Fruit fly (Drosophila melanogaster) whole organism, embryonic: ENCODE measurements around the gene CG6094.
A peak's percentile ranks its signal among the peaks of the same experiment; 100 is the strongest.

ENCODE experiments used
- CG10543 ChIP-seq: fragments of 200-800 bp; sonication (Bioruptor generic); optimal IDR thresholded peaks from 3 replicates; lab custom pipeline; 2017; ENCODE audit warnings: missing biosample characterization, mild to moderate bottlenecking, missing genetic modification characterization, moderate library complexity
- CG10654 ChIP-seq: fragments of 200-800 bp; sonication (Bioruptor generic); optimal IDR thresholded peaks from 2 replicates; lab custom pipeline; 2016; ENCODE audit warnings: missing biosample characterization, missing genetic modification characterization
- CG11398 ChIP-seq: fragments of 200-800 bp; sonication (Bioruptor generic); optimal IDR thresholded peaks from 2 replicates; lab custom pipeline; 2016; ENCODE audit warnings: missing biosample characterization, missing genetic modification characterization
- CG13287 ChIP-seq: fragments of 200-800 bp; sonication (Bioruptor generic); IDR thresholded peaks from 2 replicates; pipeline ENCODE4 v1.3.6; 2022; ENCODE audit warnings: missing biosample characterization, missing genetic modification characterization; ENCODE audit not compliant: partially characterized antibody
- CG13775 ChIP-seq: fragments of 200-800 bp; sonication (Bioruptor generic); optimal IDR thresholded peaks from 3 replicates; lab custom pipeline; 2017; ENCODE audit warnings: missing biosample characterization, mild to moderate bottlenecking, missing genetic modification characterization
- CG14441 ChIP-seq: fragments of 200-800 bp; sonication (Bioruptor generic); IDR thresholded peaks from 2 replicates; pipeline ENCODE4 v1.3.6; 2022; ENCODE audit warnings: missing biosample characterization, missing genetic modification characterization
- CG14860 ChIP-seq: fragments of 200-800 bp; sonication (Bioruptor generic); IDR thresholded peaks from 3 replicates; pipeline ENCODE4 v1.3.6; 2022; ENCODE audit warnings: missing biosample characterization, missing genetic modification characterization; ENCODE audit not compliant: partially characterized antibody
- CG15601 ChIP-seq: fragments of 200-800 bp; sonication (Bioruptor generic); optimal IDR thresholded peaks from 3 replicates; lab custom pipeline; 2019; ENCODE audit warnings: missing biosample characterization, mild to moderate bottlenecking, missing genetic modification characterization, moderate library complexity
- CG1603 ChIP-seq: fragments of 200-800 bp; sonication (Bioruptor generic); optimal IDR thresholded peaks from 2 replicates; lab custom pipeline; 2019; ENCODE audit warnings: missing biosample characterization, mild to moderate bottlenecking, missing genetic modification characterization, moderate library complexity
- CG18619 ChIP-seq: fragments of 200-800 bp; sonication (Bioruptor generic); optimal IDR thresholded peaks from 3 replicates; lab custom pipeline; 2017; ENCODE audit warnings: missing biosample characterization, mild to moderate bottlenecking, missing genetic modification characterization
- CG2120 ChIP-seq: fragments of 200-800 bp; sonication (Bioruptor generic); optimal IDR thresholded peaks from 3 replicates; lab custom pipeline; 2016; ENCODE audit warnings: missing biosample characterization, missing genetic modification characterization
- CG30020 ChIP-seq: fragments of 200-800 bp; optimal IDR thresholded peaks from 2 replicates; lab custom pipeline; 2019; ENCODE audit warnings: missing biosample characterization, mild to moderate bottlenecking, missing genetic modification characterization, moderate library complexity
- CG31224 ChIP-seq: fragments of 200-800 bp; sonication (Bioruptor generic); IDR thresholded peaks from 2 replicates; pipeline ENCODE4 v1.3.6; 2022; ENCODE audit warnings: missing biosample characterization, missing genetic modification characterization
- CG31441 ChIP-seq: fragments of 200-800 bp; sonication (Bioruptor generic); IDR thresholded peaks from 2 replicates; pipeline ENCODE4 v1.3.6; 2022; ENCODE audit warnings: missing biosample characterization, missing genetic modification characterization
- CG34224 ChIP-seq: fragments of 200-800 bp; sonication (Bioruptor generic); IDR thresholded peaks from 3 replicates; pipeline ENCODE4 v1.3.6; 2022; ENCODE audit warnings: missing biosample characterization, missing genetic modification characterization; ENCODE audit not compliant: partially characterized antibody
- CG4282 ChIP-seq: fragments of 200-800 bp; sonication (Bioruptor generic); optimal IDR thresholded peaks from 2 replicates; lab custom pipeline; 2016; ENCODE audit warnings: missing biosample characterization, missing genetic modification characterization
- CG9932 ChIP-seq: fragments of 200-800 bp; sonication (Bioruptor generic); IDR thresholded peaks from 2 replicates; pipeline ENCODE4 v1.3.6; 2022; ENCODE audit warnings: missing biosample characterization, missing genetic modification characterization
- D19A ChIP-seq: fragments of 200-800 bp; optimal IDR thresholded peaks from 3 replicates; lab custom pipeline; 2019; ENCODE audit warnings: missing biosample characterization, mild to moderate bottlenecking, missing genetic modification characterization, moderate library complexity
- Dfd ChIP-seq, 2 experiments: fragments of >200 bp; optimal IDR thresholded peaks; 2 replicates each; lab custom pipeline; 2017; ENCODE audit warnings: missing biosample characterization in 2 of 2, missing genetic modification characterization in 2 of 2
- Dip2 ChIP-seq: fragments of 200-800 bp; sonication (Bioruptor generic); IDR thresholded peaks from 2 replicates; pipeline ENCODE4 v1.3.6; 2022; ENCODE audit warnings: missing biosample characterization, missing genetic modification characterization
- Gsc ChIP-seq: fragments of 200-800 bp; sonication (Bioruptor generic); IDR thresholded peaks from 2 replicates; pipeline ENCODE4 v1.3.6; 2022; ENCODE audit warnings: missing biosample characterization, missing genetic modification characterization
- HLH54F ChIP-seq: fragments of 200-800 bp; sonication (Bioruptor generic); optimal IDR thresholded peaks from 3 replicates; lab custom pipeline; 2016; ENCODE audit warnings: missing biosample characterization, missing genetic modification characterization
- Hmx ChIP-seq: fragments of 200-800 bp; sonication (Bioruptor generic); optimal IDR thresholded peaks from 2 replicates; lab custom pipeline; 2016; ENCODE audit warnings: missing biosample characterization, missing genetic modification characterization
- Lhr ChIP-seq: fragments of 200-800 bp; sonication (Bioruptor generic); optimal IDR thresholded peaks from 3 replicates; lab custom pipeline; 2017; ENCODE audit warnings: mild to moderate bottlenecking, missing biosample characterization, missing genetic modification reagents, missing genetic modification characterization
- MBD-R2 ChIP-seq: fragments of 200-800 bp; sonication (Bioruptor generic); IDR thresholded peaks from 2 replicates; pipeline ENCODE4 v1.3.6; 2022; ENCODE audit warnings: missing biosample characterization, missing genetic modification characterization
- NFAT ChIP-seq: fragments of 200-800 bp; sonication (Bioruptor generic); IDR thresholded peaks from 2 replicates; pipeline ENCODE4 v1.3.6; 2022; ENCODE audit warnings: missing biosample characterization, missing genetic modification characterization
- Optix ChIP-seq: fragments of 200-800 bp; sonication (Bioruptor generic); IDR thresholded peaks from 3 replicates; pipeline ENCODE4 v1.3.6; 2022; ENCODE audit warnings: missing biosample characterization, missing genetic modification characterization
- Ravus ChIP-seq: fragments of 200-800 bp; sonication (Bioruptor generic); IDR thresholded peaks from 2 replicates; pipeline ENCODE4 v1.3.6; 2022; ENCODE audit warnings: missing biosample characterization, missing genetic modification characterization
- Stat92E ChIP-seq, 3 experiments: fragments of >200 bp in 2 of 3; fragments of 200-800 bp in 1 of 3; sonication (Bioruptor generic) in 1 of 3; optimal IDR thresholded peaks; 2 replicates each; lab custom pipeline; 2017 to 2019; ENCODE audit warnings: missing biosample characterization in 3 of 3, missing genetic modification characterization in 3 of 3, mild to moderate bottlenecking in 1 of 3, moderate library complexity in 1 of 3
- TFAM ChIP-seq: fragments of 200-800 bp; sonication (Bioruptor generic); optimal IDR thresholded peaks from 2 replicates; lab custom pipeline; 2017; ENCODE audit warnings: missing biosample characterization, missing genetic modification characterization, inconsistent platforms
- Vsx1 ChIP-seq: fragments of 200-800 bp; sonication (Bioruptor generic); optimal IDR thresholded peaks from 2 replicates; lab custom pipeline; 2017; ENCODE audit warnings: missing biosample characterization, mild to moderate bottlenecking, missing genetic modification characterization, missing genetic modification reagents
- YL-1 ChIP-seq: fragments of 200-800 bp; sonication (Bioruptor generic); optimal IDR thresholded peaks from 3 replicates; lab custom pipeline; 2017; ENCODE audit warnings: missing biosample characterization, mild to moderate bottlenecking, missing genetic modification characterization
- ac ChIP-seq: fragments of 200-800 bp; sonication (Bioruptor generic); optimal IDR thresholded peaks from 3 replicates; lab custom pipeline; 2017; ENCODE audit warnings: missing biosample characterization, mild to moderate bottlenecking, missing genetic modification characterization
- btn ChIP-seq: fragments of 200-800 bp; sonication (Bioruptor generic); optimal IDR thresholded peaks from 2 replicates; lab custom pipeline; 2016; ENCODE audit warnings: missing biosample characterization, missing genetic modification characterization
- cg ChIP-seq: fragments of 200-800 bp; sonication (Bioruptor generic); optimal IDR thresholded peaks from 3 replicates; lab custom pipeline; 2019; ENCODE audit warnings: missing biosample characterization, mild to moderate bottlenecking, missing genetic modification characterization, moderate library complexity
- danr ChIP-seq: fragments of 200-800 bp; sonication (Bioruptor generic); IDR thresholded peaks from 2 replicates; pipeline ENCODE4 v1.3.6; 2022; ENCODE audit warnings: missing biosample characterization, missing genetic modification characterization
- eyg ChIP-seq: fragments of 200-800 bp; sonication (Bioruptor generic); optimal IDR thresholded peaks from 3 replicates; lab custom pipeline; 2016; ENCODE audit warnings: missing biosample characterization, missing genetic modification characterization
- fd3F ChIP-seq: fragments of 200-800 bp; sonication (Bioruptor generic); optimal IDR thresholded peaks from 2 replicates; lab custom pipeline; 2018; ENCODE audit warnings: missing biosample characterization, mild to moderate bottlenecking, missing genetic modification characterization, moderate library complexity
- fd64A ChIP-seq: fragments of 200-800 bp; sonication (Bioruptor generic); optimal IDR thresholded peaks from 3 replicates; lab custom pipeline; 2018; ENCODE audit warnings: missing biosample characterization, mild to moderate bottlenecking, missing genetic modification characterization
- fu2 ChIP-seq: fragments of 200-800 bp; sonication (Bioruptor generic); optimal IDR thresholded peaks from 2 replicates; lab custom pipeline; 2016; ENCODE audit warnings: missing biosample characterization, missing genetic modification characterization
- gro ChIP-seq: fragments of 200-800 bp; sonication (Bioruptor generic); optimal IDR thresholded peaks from 2 replicates; lab custom pipeline; 2016; ENCODE audit warnings: missing biosample characterization, missing genetic modification characterization
- ken ChIP-seq: fragments of 200-800 bp; sonication (Bioruptor generic); IDR thresholded peaks from 3 replicates; pipeline ENCODE4 v1.3.6; 2022; ENCODE audit warnings: missing biosample characterization, missing genetic modification characterization
- lmd ChIP-seq: fragments of 200-800 bp; sonication (Bioruptor generic); IDR thresholded peaks from 2 replicates; pipeline ENCODE4 v1.3.6; 2022; ENCODE audit warnings: missing biosample characterization, missing genetic modification characterization
- org-1 ChIP-seq: fragments of 200-800 bp; sonication (Bioruptor generic); optimal IDR thresholded peaks from 2 replicates; lab custom pipeline; 2017; ENCODE audit warnings: missing biosample characterization, missing genetic modification characterization
- pnt ChIP-seq: fragments of 200-800 bp; sonication (Bioruptor generic); optimal IDR thresholded peaks from 3 replicates; lab custom pipeline; 2016; ENCODE audit warnings: missing biosample characterization, missing genetic modification characterization
- pros ChIP-seq: fragments of 200-800 bp; sonication (Bioruptor generic); optimal IDR thresholded peaks from 3 replicates; lab custom pipeline; 2019; ENCODE audit warnings: missing biosample characterization, mild to moderate bottlenecking, missing genetic modification characterization, moderate library complexity
- sd ChIP-seq: fragments of 200-800 bp; sonication (Bioruptor generic); optimal IDR thresholded peaks from 3 replicates; lab custom pipeline; 2018; ENCODE audit warnings: missing biosample characterization, mild to moderate bottlenecking, missing genetic modification characterization, moderate library complexity
- stwl ChIP-seq: fragments of 200-800 bp; sonication (Bioruptor generic); optimal IDR thresholded peaks from 3 replicates; lab custom pipeline; 2018; ENCODE audit warnings: missing biosample characterization, mild to moderate bottlenecking, missing genetic modification characterization, moderate library complexity
- vvl ChIP-seq: fragments of 200-800 bp; sonication (Bioruptor generic); IDR thresholded peaks from 2 replicates; pipeline ENCODE4 v1.3.6; 2022; ENCODE audit warnings: missing biosample characterization, missing genetic modification characterization
- zfh1 ChIP-seq: fragments of 200-800 bp; sonication (Bioruptor generic); IDR thresholded peaks from 3 replicates; pipeline ENCODE4 v1.3.6; 2022; ENCODE audit warnings: missing biosample characterization, missing genetic modification characterization

The CG6094 gene

dm6 chr2L:10543048-10543752, 36.3 kb downstream of the CG6094 start (continued):
- peak; percentile 9 for TF ChIP-seq stwl (tag; lab: Kevin White, UChicago)
- TF ChIP-seq fd64A (GFP tag; lab: Kevin White, UChicago) = no peak
- no peak for TF ChIP-seq CG18619 (GFP tag; lab: Kevin White, UChicago)
- TF ChIP-seq Vsx1 (GFP tag; lab: Kevin White, UChicago) = peak; percentile 54
- TF ChIP-seq HLH54F (GFP tag; lab: Kevin White, UChicago) = no peak
- TF ChIP-seq Hmx (GFP tag; lab: Kevin White, UChicago) = no peak
- TF ChIP-seq TFAM (GFP tag; lab: Kevin White, UChicago) = no peak
- no peak for TF ChIP-seq YL-1 (GFP tag; lab: Kevin White, UChicago)
- no peak for TF ChIP-seq CG10543 (GFP tag; lab: Kevin White, UChicago)
- no peak for TF ChIP-seq org-1 (GFP tag; lab: Kevin White, UChicago)
- no peak for TF ChIP-seq Ravus (GFP tag; lab: Robert Waterston, UW)
- no peak for TF ChIP-seq Stat92E (GFP tag; optimal IDR thresholded peaks at IDR 0.05; lab: Kevin White, UChicago)
- TF ChIP-seq CG13775 (GFP tag; lab: Kevin White, UChicago) = peak; percentile 10
- TF ChIP-seq gro (GFP tag; lab: Kevin White, UChicago) = no peak
- peak; percentile 30 for TF ChIP-seq ac (GFP tag; lab: Kevin White, UChicago)
- no peak for TF ChIP-seq Dip2 (GFP tag; lab: Robert Waterston, UW)
- TF ChIP-seq lmd (GFP tag; lab: Robert Waterston, UW) = peak; percentile 40; the same call in 1 of the 2 replicates
- no peak for TF ChIP-seq CG31224 (GFP tag; lab: Robert Waterston, UW)
- no peak for TF ChIP-seq CG4282 (GFP tag; lab: Kevin White, UChicago)
- TF ChIP-seq CG15601 (tag; lab: Kevin White, UChicago) = peak; percentile 65
- TF ChIP-seq pros (GFP tag; lab: Kevin White, UChicago) = no peak
- no peak for TF ChIP-seq CG14860 (GFP tag; lab: Robert Waterston, UW)
- peak; percentile 68 for TF ChIP-seq vvl
- TF ChIP-seq ken (GFP tag; lab: Robert Waterston, UW) = 0 out of 3 replicates have a peak, but pooled peaks have one; percentile 34
- TF ChIP-seq cg (GFP tag; lab: Kevin White, UChicago) = no peak
- TF ChIP-seq Gsc (GFP tag; lab: Robert Waterston, UW) = no peak
- no peak for TF ChIP-seq Optix
- TF ChIP-seq CG2120 (GFP tag; lab: Kevin White, UChicago) = no peak
- no peak for TF ChIP-seq danr (GFP tag; lab: Robert Waterston, UW)
- no peak for TF ChIP-seq fd3F (GFP tag; lab: Kevin White, UChicago)
- TF ChIP-seq CG14441 (GFP tag; lab: Robert Waterston, UW) = no peak
- TF ChIP-seq MBD-R2 (GFP tag; lab: Robert Waterston, UW) = no peak
- no peak for TF ChIP-seq CG30020 (tag; lab: Kevin White, UChicago)
- no peak; the same call in 1 of the 2 replicates for TF ChIP-seq CG9932 (GFP tag; lab: Robert Waterston, UW)
- no peak for TF ChIP-seq sd
- peak; percentile 82 for TF ChIP-seq CG31441
- peak; percentile 11 for TF ChIP-seq Lhr (GFP tag; lab: Kevin White, UChicago)
- TF ChIP-seq CG10654 (GFP tag; lab: Kevin White, UChicago) = peak; percentile 16
- TF ChIP-seq CG13287 = no peak
- peak; percentile 64 for TF ChIP-seq CG1603 (tag; lab: Kevin White, UChicago)
- no peak for TF ChIP-seq CG11398
- 0 out of 3 replicates have a peak, but pooled peaks have one; percentile 28 for TF ChIP-seq zfh1 (GFP tag; lab: Robert Waterston, UW)
- no peak for TF ChIP-seq eyg
- TF ChIP-seq Dfd (GFP tag; optimal IDR thresholded peaks at IDR 0.05; lab: Kevin White, UChicago) = no peak
- no peak for TF ChIP-seq fu2 (GFP tag; lab: Kevin White, UChicago)
- no peak for TF ChIP-seq btn (GFP tag; lab: Kevin White, UChicago)
- no peak for TF ChIP-seq NFAT (GFP tag; lab: Robert Waterston, UW)
- TF ChIP-seq pnt (GFP tag; lab: Kevin White, UChicago) = no peak
- TF ChIP-seq CG34224 = no peak
- peak; percentile 44 for TF ChIP-seq D19A
